Worm (Caenorhabditis elegans) whole organism, L3 larva: Measurements from ENCODE around the gene C32B5.7.
"Not testable (repeated sequence)": the region's sequence is repeated elsewhere in the genome, so short reads cannot be mapped to it uniquely, and the experiment has no call there.

Experiments used
- aly-2 ChIP-seq: fragments of 150-350 bp; optimal IDR thresholded peaks from 2 replicates; lab custom pipeline; 2014; ENCODE audit warnings: missing biosample characterization, missing genetic modification characterization
- ama-1 ChIP-seq: fragments of 150-350 bp; optimal IDR thresholded peaks from 2 replicates; lab custom pipeline; 2018
- ceh-16 ChIP-seq: sonication (generic microtip); optimal IDR thresholded peaks from 2 replicates; lab custom pipeline; 2017; ENCODE audit warnings: missing biosample characterization, missing genetic modification characterization
- ceh-9 ChIP-seq: sonication (generic microtip); optimal IDR thresholded peaks from 2 replicates; lab custom pipeline; 2018; ENCODE audit warnings: missing biosample characterization, missing genetic modification characterization
- egl-27 ChIP-seq: sonication (generic microtip); optimal IDR thresholded peaks from 4 replicates; lab custom pipeline; 2017; ENCODE audit warnings: missing biosample characterization, missing genetic modification reagents, missing genetic modification characterization
- egl-5 ChIP-seq: fragments of 150-350 bp; optimal IDR thresholded peaks from 2 replicates; lab custom pipeline; 2017; ENCODE audit warnings: missing biosample characterization, missing genetic modification reagents, missing genetic modification characterization, inconsistent platforms
- elt-1 ChIP-seq: fragments of 150-350 bp; optimal IDR thresholded peaks from 2 replicates; lab custom pipeline; 2014; ENCODE audit warnings: missing biosample characterization, missing genetic modification characterization
- elt-2 ChIP-seq: sonication (generic microtip); optimal IDR thresholded peaks from 2 replicates; lab custom pipeline; 2016; ENCODE audit warnings: missing genetic modification reagents, mild to moderate bottlenecking, missing genetic modification characterization, missing compliant biosample characterization
- elt-3 ChIP-seq, 3 experiments: fragments of 150-350 bp in 1 of 3; sonication (generic microtip) in 2 of 3; optimal IDR thresholded peaks; 2 replicates in 2 of 3; 4 replicates in 1 of 3; lab custom pipeline; 2014 to 2017; ENCODE audit warnings: missing biosample characterization in 3 of 3, missing genetic modification characterization in 3 of 3
- eor-1 ChIP-seq, 2 experiments: fragments of 150-350 bp; optimal IDR thresholded peaks; 2 replicates each; lab custom pipeline; 2014 to 2018; ENCODE audit warnings: missing biosample characterization in 2 of 2, missing genetic modification characterization in 2 of 2
- fkh-10 ChIP-seq: sonication (generic microtip); optimal IDR thresholded peaks from 2 replicates; lab custom pipeline; 2017; ENCODE audit warnings: missing biosample characterization, missing genetic modification reagents, missing genetic modification characterization
- jun-1 ChIP-seq: fragments of 150-350 bp; optimal IDR thresholded peaks from 2 replicates; lab custom pipeline; 2014; ENCODE audit warnings: missing biosample characterization, missing genetic modification reagents, missing genetic modification characterization
- lsy-12 ChIP-seq: sonication (generic microtip); optimal IDR thresholded peaks from 2 replicates; lab custom pipeline; 2016; ENCODE audit warnings: mild to moderate bottlenecking, missing genetic modification characterization, missing compliant biosample characterization
- mdl-1 ChIP-seq: fragments of 150-350 bp; optimal IDR thresholded peaks from 2 replicates; lab custom pipeline; 2014; ENCODE audit warnings: missing biosample characterization, missing genetic modification characterization
- mml-1 ChIP-seq: fragments of 150-350 bp; sonication (generic microtip); optimal IDR thresholded peaks from 3 replicates; lab custom pipeline; 2014; ENCODE audit warnings: missing biosample characterization, missing genetic modification characterization
- nhr-12 ChIP-seq: fragments of 150-350 bp; optimal IDR thresholded peaks from 2 replicates; lab custom pipeline; 2014; ENCODE audit warnings: missing biosample characterization, missing genetic modification characterization
- nhr-23 ChIP-seq: fragments of 150-350 bp; optimal IDR thresholded peaks from 2 replicates; lab custom pipeline; 2014; ENCODE audit warnings: missing biosample characterization, missing genetic modification reagents, missing genetic modification characterization
- nhr-237 ChIP-seq: fragments of 150-350 bp; optimal IDR thresholded peaks from 2 replicates; lab custom pipeline; 2014; ENCODE audit warnings: missing biosample characterization, missing genetic modification characterization
- nhr-25 ChIP-seq: sonication (generic microtip); optimal IDR thresholded peaks from 2 replicates; lab custom pipeline; 2017; ENCODE audit warnings: missing biosample characterization, missing genetic modification characterization
- nhr-43 ChIP-seq: sonication (generic microtip); optimal IDR thresholded peaks from 2 replicates; lab custom pipeline; 2016; ENCODE audit warnings: mild to moderate bottlenecking, missing genetic modification characterization, missing compliant biosample characterization; ENCODE audit not compliant: poor library complexity, severe bottlenecking
- nhr-67 ChIP-seq: fragments of 150-350 bp; optimal IDR thresholded peaks from 2 replicates; lab custom pipeline; 2014; ENCODE audit warnings: missing biosample characterization, missing genetic modification characterization
- nhr-77 ChIP-seq: fragments of 150-350 bp; optimal IDR thresholded peaks from 2 replicates; lab custom pipeline; 2014; ENCODE audit warnings: missing biosample characterization, missing genetic modification characterization
- pha-4 ChIP-seq: fragments of 150-350 bp; optimal IDR thresholded peaks from 2 replicates; lab custom pipeline; 2014; ENCODE audit warnings: missing biosample characterization, missing genetic modification reagents, missing genetic modification characterization
- sea-2 ChIP-seq: fragments of 150-350 bp; sonication (generic microtip); optimal IDR thresholded peaks from 4 replicates; lab custom pipeline; 2014; ENCODE audit warnings: missing biosample characterization, missing genetic modification reagents, missing genetic modification characterization
- skn-1 ChIP-seq: fragments of 150-350 bp; optimal IDR thresholded peaks from 2 replicates; lab custom pipeline; 2014; ENCODE audit warnings: missing biosample characterization, missing genetic modification characterization
- unc-39 ChIP-seq: sonication (generic microtip); optimal IDR thresholded peaks from 4 replicates; lab custom pipeline; 2017; ENCODE audit warnings: missing biosample characterization, missing genetic modification characterization
- unc-62 ChIP-seq: fragments of 150-350 bp; sonication (generic microtip); optimal IDR thresholded peaks from 4 replicates; lab custom pipeline; 2014; ENCODE audit warnings: missing biosample characterization, missing genetic modification reagents, missing genetic modification characterization
- ztf-11 ChIP-seq: fragments of 150-350 bp; optimal IDR thresholded peaks from 2 replicates; lab custom pipeline; 2014; ENCODE audit warnings: missing biosample characterization, missing genetic modification characterization
- ztf-4 ChIP-seq: fragments of 150-350 bp; optimal IDR thresholded peaks from 2 replicates; lab custom pipeline; 2014; ENCODE audit warnings: missing biosample characterization, missing genetic modification characterization

The C32B5.7 gene

DNA sequence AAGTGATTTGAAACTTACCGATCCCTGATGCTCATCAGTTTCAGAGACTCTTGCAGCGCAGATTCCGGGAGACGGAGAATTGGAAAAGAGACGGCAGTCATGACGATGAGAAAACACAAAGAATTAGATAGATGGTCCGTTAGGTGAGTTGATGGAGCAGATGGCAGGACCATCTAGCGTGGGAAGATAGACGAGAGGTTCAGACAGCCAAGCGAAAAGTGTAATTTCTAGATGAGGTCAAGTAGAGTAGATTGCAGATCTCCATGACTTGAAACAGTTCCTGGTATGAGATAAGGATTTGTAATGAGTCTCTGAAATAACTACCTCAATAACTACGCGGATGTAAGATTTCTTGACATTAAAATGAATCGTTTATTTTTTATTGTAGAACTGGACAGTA is 35.8 kb downstream of the C32B5.7 start, which contains the start of gene F45D11.11:
TSS of gene F45D11.11 (minus strand) at position 101 of the 400 bp plus-strand sequence.
- TF ChIP-seq aly-2; elt-3 (tag; optimal IDR thresholded peaks at IDR 0.05; lab: Kevin White, UChicago); ama-1: not testable (repeated sequence)

DNA sequence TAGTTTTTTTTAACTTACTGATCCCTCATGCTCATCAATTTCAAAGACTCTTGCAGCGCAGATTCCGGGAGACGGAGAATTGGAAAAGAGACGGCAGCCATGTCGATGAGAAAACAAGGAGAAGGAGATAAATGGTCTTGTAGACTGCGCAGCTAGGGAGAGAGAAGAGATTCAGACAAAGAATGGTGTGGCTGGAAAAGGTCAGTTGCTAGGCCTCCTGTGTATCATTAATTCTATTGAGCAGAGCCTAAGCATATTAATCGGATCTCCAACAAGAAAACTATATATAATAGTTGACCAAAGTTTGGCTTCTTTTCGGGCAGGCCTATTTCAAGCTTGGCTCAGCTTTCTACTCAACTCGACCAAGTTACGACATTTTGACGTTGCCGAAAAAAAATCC is 39.2 kb downstream of the C32B5.7 start, which contains the start of gene fbxb-29:
TSS of gene fbxb-29 (minus strand) at position 101 of the 400 bp plus-strand sequence.
- TF ChIP-seq nhr-237 (tag; lab: Kevin White, UChicago) (no peak), pha-4 (tag; lab: Kevin White, UChicago) (no peak), ceh-9 (tag; lab: Kevin White, UChicago) (no peak), lsy-12 (tag; lab: Kevin White, UChicago) (no peak), unc-62 (no peak), skn-1 (tag; lab: Kevin White, UChicago) (no peak), ama-1 (no peak), nhr-77 (tag; lab: Kevin White, UChicago) (no peak), elt-2 (tag; lab: Kevin White, UChicago) (no peak), egl-5 (tag; lab: Kevin White, UChicago) (no peak), ztf-4 (tag; lab: Kevin White, UChicago) (no peak), eor-1 (tag; optimal IDR thresholded peaks at IDR 0.05; lab: Kevin White, UChicago) (no peak), ceh-16 (tag; lab: Kevin White, UChicago) (no peak), jun-1 (tag; lab: Kevin White, UChicago) (no peak), mdl-1 (tag; lab: Kevin White, UChicago) (no peak), unc-39 (no peak), nhr-25 (tag; lab: Kevin White, UChicago) (no peak), fkh-10 (GFP tag; lab: Kevin White, UChicago) (no peak), mml-1 (tag; lab: Kevin White, UChicago) (no peak)

DNA sequence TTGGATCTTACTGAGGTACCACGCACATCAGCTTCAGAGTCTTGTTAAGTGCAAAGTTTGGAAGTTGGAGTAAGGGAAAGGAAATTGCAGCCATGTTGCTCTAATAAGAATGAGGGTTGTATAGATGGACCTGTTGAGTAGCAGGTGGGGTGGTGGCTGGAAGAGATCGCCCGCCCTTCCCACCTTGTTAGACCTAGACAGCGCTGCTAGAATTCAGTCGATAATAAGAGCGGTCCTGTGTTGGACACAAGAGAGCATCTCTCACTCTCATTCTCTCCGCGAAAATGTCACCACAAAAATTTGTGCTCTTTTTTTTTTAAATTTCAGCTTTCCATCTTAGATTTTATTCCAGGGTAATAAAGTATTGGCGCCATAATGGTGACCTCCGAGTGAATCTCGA is 41.0 kb downstream of the C32B5.7 start, which contains the start of the genes fbxb-30 and F45D11.5:
TSS of gene fbxb-30 (minus strand) at position 101 of the 400 bp plus-strand sequence.
TSS of gene F45D11.5 (plus strand) at position 352 of the 400 bp plus-strand sequence.
- TF ChIP-seq fkh-10 (GFP tag; lab: Kevin White, UChicago) (no peak), nhr-43 (tag; lab: Kevin White, UChicago) (no peak), nhr-12 (tag; lab: Kevin White, UChicago) (no peak), nhr-23 (tag; lab: Kevin White, UChicago) (no peak), elt-2 (tag; lab: Kevin White, UChicago) (no peak), eor-1 (tag; optimal IDR thresholded peaks at IDR 0.05; lab: Kevin White, UChicago) (no peak), nhr-67 (tag; lab: Kevin White, UChicago) (no peak), ama-1 (no peak), egl-27 (no peak), ztf-11 (tag; lab: Kevin White, UChicago) (no peak), pha-4 (tag; lab: Kevin White, UChicago) (no peak), sea-2 (GFP tag; lab: Kevin White, UChicago) (no peak)

DNA sequence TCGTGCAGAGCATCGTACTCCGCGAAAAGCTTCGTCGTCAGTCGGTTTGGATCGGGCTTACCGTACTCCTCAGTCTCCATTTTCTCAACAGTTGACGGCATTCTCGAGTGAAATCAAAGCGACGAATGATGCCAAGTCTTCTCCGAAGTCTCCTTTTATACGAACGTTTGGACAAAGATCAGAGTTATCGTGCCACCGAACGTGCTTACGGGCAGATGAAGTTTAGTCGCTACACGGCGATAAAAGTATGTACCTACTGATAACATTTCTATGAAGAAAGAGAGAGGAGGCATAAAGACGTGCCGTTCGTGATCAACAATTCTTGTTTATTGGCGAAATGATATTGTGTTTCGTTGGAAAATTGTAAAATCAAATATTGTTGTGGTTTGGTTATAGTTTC is 46.0 kb downstream of the C32B5.7 start, which contains the start of gene F45D11.14:
TSS of gene F45D11.14 (minus strand) at position 101 of the 400 bp plus-strand sequence.
- TF ChIP-seq lsy-12, elt-1, nhr-77 (tag; lab: Kevin White, UChicago): not testable (repeated sequence)
